Worm (Caenorhabditis elegans): ENCODE data around the gene C45H4.21.

- TF ChIP-seq skn-1 (tag; optimal IDR thresholded peaks at IDR 0.05) (no peak), unc-39 (tag; optimal IDR thresholded peaks at IDR 0.05) (no peak), mdl-1 (tag; optimal IDR thresholded peaks at IDR 0.05) (no peak), nhr-129 (tag; optimal IDR thresholded peaks at IDR 0.05) (no peak), nhr-77 (tag; optimal IDR thresholded peaks at IDR 0.05) (no peak)
These were observed 26.8 kb downstream of the C45H4.21 start, which contains the start of gene F22F7.2 for ce11 chrV:2122517-2122916.
